Worm (Caenorhabditis elegans) whole organism, young adult: ENCODE measurements around the gene nhr-41.

Experiments used
- Y79H2A.3 ChIP-seq: fragments of 200-800 bp; sonication (Bioruptor generic); conservative IDR thresholded peaks from 2 replicates; pipeline ENCODE4 v1.3.6; 2022; ENCODE audit warnings: missing genetic modification reagents, missing genetic modification characterization, missing compliant biosample characterization
- attf-3 ChIP-seq: fragments of 200-800 bp; sonication (Bioruptor generic); conservative IDR thresholded peaks from 2 replicates; pipeline ENCODE4 v1.3.6; 2022; ENCODE audit warnings: missing genetic modification reagents, missing genetic modification characterization, missing compliant biosample characterization
- ceh-58 ChIP-seq: fragments of 200-800 bp; sonication (Bioruptor generic); IDR thresholded peaks from 2 replicates; pipeline ENCODE4 v1.3.6; 2022; ENCODE audit warnings: missing genetic modification characterization, missing compliant biosample characterization
- mes-4 ChIP-seq: sonication (generic microtip); optimal IDR thresholded peaks from 2 replicates; lab custom pipeline; 2016; ENCODE audit warnings: missing genotype, missing genetic modification characterization, missing compliant biosample characterization
- unc-130 ChIP-seq: sonication (generic microtip); optimal IDR thresholded peaks from 2 replicates; lab custom pipeline; 2016; ENCODE audit warnings: missing genetic modification reagents, missing genetic modification characterization, missing compliant biosample characterization

DNA sequence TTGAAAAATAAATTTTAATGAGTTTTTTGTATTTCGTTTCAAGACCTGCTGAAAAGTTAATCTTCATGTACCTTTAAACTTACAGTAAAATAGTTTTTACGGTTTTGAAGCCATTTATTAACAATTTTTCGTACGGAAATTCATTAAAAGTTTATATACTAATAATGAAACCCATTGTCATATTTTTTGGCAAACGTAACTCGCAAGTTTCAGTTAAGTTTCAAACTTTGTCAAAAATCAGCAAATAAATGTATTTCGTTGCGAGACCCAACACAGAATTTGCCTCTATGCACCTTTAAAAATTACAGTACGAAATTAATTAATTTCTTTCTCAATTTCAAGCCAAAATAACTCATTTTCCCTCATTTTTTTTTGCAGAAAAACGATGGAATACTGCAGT is 34.6 kb downstream of the nhr-41 start, which contains the start of gene jtr-1:
- TF ChIP-seq Y79H2A.3 = no peak
- TF ChIP-seq mes-4 (tag; lab: Kevin White, UChicago) = no peak
- TF ChIP-seq ceh-58 = no peak
- TF ChIP-seq unc-130 (GFP tag; lab: Kevin White, UChicago) = no peak
- TF ChIP-seq attf-3 (GFP tag; lab: Robert Waterston, UW) = no peak
